Worm (Caenorhabditis elegans) whole organism, midembryonic: ENCODE results near the gene gsp-2.

Experiments used
- T22C8.4 ChIP-seq: fragments of 200-800 bp; sonication (Bioruptor generic); IDR thresholded peaks from 2 replicates; pipeline ENCODE4 v1.3.6; 2022; ENCODE audit warnings: missing genetic modification characterization, missing compliant biosample characterization
- cog-1 ChIP-seq: sonication (generic microtip); optimal IDR thresholded peaks from 2 replicates; lab custom pipeline; 2016; ENCODE audit warnings: missing genetic modification characterization, missing compliant biosample characterization
- flt-1 ChIP-seq: fragments of 200-800 bp; sonication (Bioruptor generic); IDR thresholded peaks from 2 replicates; pipeline ENCODE4 v1.3.6; 2022; ENCODE audit warnings: missing genetic modification characterization, missing compliant biosample characterization
- klf-2 ChIP-seq: fragments of 200-800 bp; sonication (Bioruptor generic); conservative IDR thresholded peaks from 2 replicates; pipeline ENCODE4 v1.3.6; 2022; ENCODE audit warnings: missing genetic modification reagents, missing genetic modification characterization, missing compliant biosample characterization
- med-1 ChIP-seq: sonication (generic microtip); optimal IDR thresholded peaks from 2 replicates; lab custom pipeline; 2017; ENCODE audit warnings: missing genetic modification characterization, mild to moderate bottlenecking, missing compliant biosample characterization, antibody characterized with exemption, missing genetic modification reagents; ENCODE audit not compliant: insufficient read depth
- ref-1 ChIP-seq: fragments of 200-800 bp; sonication (Bioruptor generic); conservative IDR thresholded peaks from 2 replicates; pipeline ENCODE4 v1.3.6; 2022; ENCODE audit warnings: missing genetic modification reagents, missing genetic modification characterization, missing compliant biosample characterization
- tab-1 ChIP-seq: fragments of 200-800 bp; sonication (Bioruptor generic); IDR thresholded peaks from 2 replicates; pipeline ENCODE4 v1.3.6; 2022; ENCODE audit warnings: missing genetic modification characterization, missing compliant biosample characterization
- ztf-23 ChIP-seq: fragments of 200-800 bp; sonication (Bioruptor generic); IDR thresholded peaks from 2 replicates; pipeline ENCODE4 v1.3.6; 2022; ENCODE audit warnings: missing genetic modification reagents, missing genetic modification characterization, missing compliant biosample characterization
- ztf-29 ChIP-seq: fragments of 200-800 bp; sonication (Bioruptor generic); IDR thresholded peaks from 2 replicates; pipeline ENCODE4 v1.3.6; 2022; ENCODE audit warnings: missing genetic modification reagents, missing genetic modification characterization, missing compliant biosample characterization

gsp-2 gene

DNA sequence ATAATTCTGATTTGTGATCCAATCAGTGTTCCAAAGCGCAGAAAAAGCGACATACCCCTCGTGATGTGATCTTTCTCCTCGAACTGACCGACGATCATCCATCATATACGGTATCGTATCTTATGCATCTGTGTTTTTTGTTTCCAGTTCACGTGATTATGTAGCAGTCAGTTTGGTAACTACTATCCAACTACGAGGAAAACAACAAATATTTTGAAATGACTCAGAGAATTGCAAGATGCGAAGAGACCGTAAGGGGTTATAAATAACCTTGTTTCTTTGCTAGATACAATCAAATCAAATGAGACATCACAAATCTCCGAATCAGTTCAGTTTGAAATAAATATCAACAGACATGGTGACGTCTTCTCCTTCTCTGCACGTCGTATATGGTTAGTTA, 36.2 kb upstream of the gsp-2 start:
- no peak for TF ChIP-seq tab-1 (GFP tag; lab: Robert Waterston, UW)
- no peak for TF ChIP-seq cog-1 (tag; lab: Kevin White, UChicago)
- no peak for TF ChIP-seq flt-1 (GFP tag; lab: Robert Waterston, UW)
- no peak for TF ChIP-seq T22C8.4 (GFP tag; lab: Robert Waterston, UW)
- TF ChIP-seq med-1 (GFP tag; lab: Kevin White, UChicago), result no peak
- TF ChIP-seq ztf-29 (GFP tag; lab: Robert Waterston, UW), result no peak
- TF ChIP-seq ztf-23 (GFP tag; lab: Robert Waterston, UW), result no peak
- TF ChIP-seq klf-2 (GFP tag; lab: Robert Waterston, UW), result no peak
- no peak for TF ChIP-seq ref-1 (GFP tag; lab: Robert Waterston, UW)

DNA sequence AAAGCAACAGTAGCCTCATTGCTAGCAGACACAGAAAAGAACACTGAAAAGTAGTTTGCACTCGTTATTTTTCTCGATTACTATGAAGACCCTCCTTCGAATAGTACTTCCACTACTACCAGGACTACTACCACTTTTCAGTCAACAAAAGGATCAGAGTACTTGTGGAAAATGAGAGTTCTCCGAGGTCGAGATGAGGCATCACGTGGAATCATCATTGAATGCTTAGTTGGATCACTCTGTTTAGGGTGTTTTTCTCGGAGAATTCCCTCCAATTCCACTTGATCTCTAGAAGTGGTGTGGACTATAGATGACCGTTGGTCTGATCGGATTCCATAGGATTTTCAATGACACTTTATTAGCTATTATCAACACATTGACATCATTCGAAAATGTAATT, 35.6 kb upstream of the gsp-2 start:
- no peak for TF ChIP-seq ztf-23 (GFP tag; lab: Robert Waterston, UW)

DNA sequence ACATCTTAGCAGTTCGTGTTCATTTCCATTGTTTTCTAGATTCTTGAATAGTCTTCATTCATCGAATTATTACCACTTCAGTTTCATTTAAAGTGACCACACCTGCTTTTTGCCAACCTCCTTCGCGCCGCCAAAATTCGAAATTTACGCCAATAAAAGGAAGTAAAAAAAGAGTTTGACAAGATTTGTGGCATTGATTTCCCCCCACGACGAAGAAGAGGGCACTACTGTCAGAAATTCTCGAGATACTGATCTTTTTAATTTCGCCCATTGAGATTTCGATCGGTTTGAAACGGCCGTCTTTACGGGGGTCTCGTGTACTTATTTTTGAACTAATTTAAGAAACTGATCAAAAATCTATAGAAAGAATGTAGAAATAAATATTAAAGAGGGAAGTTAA, 34.7 kb upstream of the gsp-2 start:
- TF ChIP-seq T22C8.4 (GFP tag; lab: Robert Waterston, UW), result no peak
- TF ChIP-seq ztf-23 (GFP tag; lab: Robert Waterston, UW), result no peak
- TF ChIP-seq ztf-29 (GFP tag; lab: Robert Waterston, UW), result no peak
- no peak for TF ChIP-seq tab-1 (GFP tag; lab: Robert Waterston, UW)
- no peak for TF ChIP-seq cog-1 (tag; lab: Kevin White, UChicago)
- TF ChIP-seq ref-1 (GFP tag; lab: Robert Waterston, UW), result no peak
- TF ChIP-seq med-1 (GFP tag; lab: Kevin White, UChicago), result no peak
- no peak for TF ChIP-seq klf-2 (GFP tag; lab: Robert Waterston, UW)
- no peak for TF ChIP-seq flt-1 (GFP tag; lab: Robert Waterston, UW)

DNA sequence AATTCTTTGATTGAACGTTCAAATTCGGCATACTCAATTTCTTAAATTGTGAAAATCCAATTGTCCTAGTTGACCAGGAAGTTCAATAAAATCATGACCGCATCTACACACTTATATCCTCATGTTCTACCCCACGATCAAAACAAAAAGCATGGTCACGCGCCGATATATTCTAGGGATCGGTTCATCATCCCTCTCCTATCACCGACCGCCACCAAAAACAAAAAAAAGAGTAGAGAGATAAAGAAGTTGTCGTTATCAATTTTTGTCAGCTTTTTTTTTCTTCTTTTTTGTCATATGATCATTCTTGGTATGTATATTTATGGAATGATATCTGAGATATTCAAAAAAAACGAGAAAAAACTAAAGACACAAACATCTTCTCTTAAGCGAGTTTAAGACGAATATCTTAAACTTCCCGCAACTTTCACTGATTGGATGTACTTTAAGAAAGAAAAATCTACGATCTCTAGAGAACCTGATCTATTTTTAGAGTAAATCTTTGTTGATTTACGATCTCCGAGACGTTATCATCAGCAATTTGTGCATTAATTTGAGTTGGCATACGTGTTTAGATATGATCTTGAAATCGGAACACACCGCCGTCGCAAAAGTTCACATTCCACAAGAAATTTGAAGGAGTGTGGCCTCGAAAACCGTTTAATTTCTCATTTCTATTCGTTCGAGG, 31.3 kb upstream of the gsp-2 start:
- TF ChIP-seq ztf-23 (GFP tag; lab: Robert Waterston, UW) (no peak), ref-1 (GFP tag; lab: Robert Waterston, UW) (no peak), tab-1 (GFP tag; lab: Robert Waterston, UW) (no peak), T22C8.4 (GFP tag; lab: Robert Waterston, UW) (no peak), klf-2 (GFP tag; lab: Robert Waterston, UW) (no peak), cog-1 (tag; lab: Kevin White, UChicago) (no peak), ztf-29 (GFP tag; lab: Robert Waterston, UW) (no peak), med-1 (GFP tag; lab: Kevin White, UChicago) (no peak), flt-1 (GFP tag; lab: Robert Waterston, UW) (no peak)

DNA sequence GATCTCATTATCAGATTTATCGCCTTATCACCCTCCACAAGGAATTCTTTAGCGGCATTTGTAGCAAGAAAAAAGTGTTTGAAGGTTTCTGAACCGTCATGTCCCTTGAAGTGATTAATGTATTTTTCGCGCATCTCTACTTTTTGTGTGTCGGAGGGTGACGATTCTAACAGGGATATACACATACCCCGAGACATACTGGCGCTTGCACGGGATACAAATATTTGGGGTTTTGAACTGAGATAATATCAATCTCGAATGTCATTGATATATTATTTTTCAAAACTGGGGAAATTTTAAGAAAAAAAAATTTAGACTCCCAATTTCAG, 30.8 kb upstream of the gsp-2 start:
- TF ChIP-seq tab-1 (GFP tag; lab: Robert Waterston, UW), result no peak
- TF ChIP-seq cog-1 (tag; lab: Kevin White, UChicago), result no peak

DNA sequence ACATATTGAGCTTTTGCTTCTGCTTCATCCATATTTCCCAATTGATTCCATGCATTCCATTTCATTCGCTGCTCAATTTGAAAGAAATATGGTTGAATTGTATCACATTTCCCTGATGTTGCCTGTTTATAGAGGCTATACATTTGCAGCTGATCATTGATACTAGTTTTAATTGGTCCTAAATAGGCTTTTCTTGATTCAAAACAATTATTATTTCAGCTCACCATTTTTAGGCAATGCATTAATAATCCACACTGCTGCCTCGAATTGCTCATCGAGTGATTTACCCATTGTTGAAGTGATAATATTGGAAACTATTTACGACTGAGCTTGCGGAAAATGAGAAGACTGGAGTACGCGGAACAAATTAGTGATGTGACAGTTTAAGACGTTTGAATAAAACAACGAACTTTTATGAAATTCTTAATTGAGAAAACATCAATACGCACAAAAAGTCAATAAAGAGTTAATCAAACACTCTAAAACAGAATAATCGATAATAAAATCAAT, 27.7 kb upstream of the gsp-2 start, which contains the start of gene acbp-4:
Gene acbp-4, minus strand, starts transcription at position 510 of the 510 bp plus-strand sequence.
- TF ChIP-seq cog-1 (tag; lab: Kevin White, UChicago) (no peak), flt-1 (GFP tag; lab: Robert Waterston, UW) (no peak), T22C8.4 (GFP tag; lab: Robert Waterston, UW) (no peak), klf-2 (GFP tag; lab: Robert Waterston, UW) (no peak), ztf-29 (GFP tag; lab: Robert Waterston, UW) (no peak), ref-1 (GFP tag; lab: Robert Waterston, UW) (no peak), tab-1 (GFP tag; lab: Robert Waterston, UW) (no peak), med-1 (GFP tag; lab: Kevin White, UChicago) (no peak), ztf-23 (GFP tag; lab: Robert Waterston, UW) (no peak)

DNA sequence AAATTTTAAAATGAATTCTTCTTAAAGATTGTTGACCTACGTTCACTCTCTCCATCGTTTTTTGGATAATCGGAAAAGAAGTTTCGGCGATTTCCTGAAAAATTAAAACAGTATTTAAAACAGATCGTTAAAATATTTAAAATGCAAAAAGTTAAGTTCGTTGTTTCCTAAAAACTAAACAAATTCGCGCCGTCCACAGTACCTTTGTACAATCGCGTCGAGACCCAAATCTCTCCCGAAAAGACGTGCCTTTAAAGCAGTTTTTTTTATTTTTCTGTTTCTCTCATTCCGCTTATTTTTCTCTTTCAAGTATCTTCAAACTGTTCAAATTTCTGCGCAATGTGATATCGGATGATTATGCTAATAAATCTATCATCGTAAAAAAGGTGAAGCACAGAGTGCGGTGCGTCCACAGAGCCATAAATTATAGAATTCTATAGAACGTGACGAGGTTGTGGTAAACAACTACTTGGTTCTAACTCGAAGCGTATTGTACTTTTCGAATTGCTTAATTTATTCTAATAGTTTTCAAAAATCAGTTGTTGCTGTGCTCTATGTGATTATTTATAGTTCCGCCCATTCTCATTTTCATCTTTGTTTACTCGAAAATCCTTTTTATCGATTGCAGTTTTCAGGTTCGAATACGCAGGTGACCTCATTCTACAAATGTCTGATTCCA, 25.6 kb upstream of the gsp-2 start, which contains the start of the genes F56C9.6 and F56C9.3:
Gene F56C9.6, minus strand, starts transcription at position 112 of the 679 bp plus-strand sequence.
Gene F56C9.3, plus strand, starts transcription at position 629 of the 679 bp plus-strand sequence.
- TF ChIP-seq flt-1 (GFP tag; lab: Robert Waterston, UW) (no peak), med-1 (GFP tag; lab: Kevin White, UChicago) (no peak), ref-1 (GFP tag; lab: Robert Waterston, UW) (no peak), ztf-29 (GFP tag; lab: Robert Waterston, UW) (no peak)

DNA sequence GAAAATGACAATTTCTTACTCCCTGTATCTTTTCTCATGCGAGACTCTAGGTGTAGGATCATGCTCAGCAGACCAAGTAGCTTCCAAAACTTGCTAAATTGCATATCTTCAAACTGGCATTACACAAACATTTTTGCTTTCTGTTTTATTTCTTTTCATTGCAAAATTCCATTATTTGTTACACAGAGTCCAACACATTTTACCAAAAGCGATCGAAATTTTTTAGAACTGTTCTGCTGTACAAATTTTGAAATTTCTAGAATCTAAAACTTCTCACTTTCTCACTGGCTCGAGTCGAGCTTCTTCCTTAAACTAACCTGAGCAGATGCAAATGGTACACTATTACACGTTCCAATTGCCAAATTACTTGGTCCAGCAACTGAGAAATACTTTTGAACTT, 21.9 kb upstream of the gsp-2 start:
- TF ChIP-seq klf-2 (GFP tag; lab: Robert Waterston, UW) (no peak), flt-1 (GFP tag; lab: Robert Waterston, UW) (no peak), ztf-29 (GFP tag; lab: Robert Waterston, UW) (no peak), ref-1 (GFP tag; lab: Robert Waterston, UW) (no peak), T22C8.4 (GFP tag; lab: Robert Waterston, UW) (no peak), ztf-23 (GFP tag; lab: Robert Waterston, UW) (no peak), med-1 (GFP tag; lab: Kevin White, UChicago) (no peak), tab-1 (GFP tag; lab: Robert Waterston, UW) (no peak), cog-1 (tag; lab: Kevin White, UChicago) (no peak)

DNA sequence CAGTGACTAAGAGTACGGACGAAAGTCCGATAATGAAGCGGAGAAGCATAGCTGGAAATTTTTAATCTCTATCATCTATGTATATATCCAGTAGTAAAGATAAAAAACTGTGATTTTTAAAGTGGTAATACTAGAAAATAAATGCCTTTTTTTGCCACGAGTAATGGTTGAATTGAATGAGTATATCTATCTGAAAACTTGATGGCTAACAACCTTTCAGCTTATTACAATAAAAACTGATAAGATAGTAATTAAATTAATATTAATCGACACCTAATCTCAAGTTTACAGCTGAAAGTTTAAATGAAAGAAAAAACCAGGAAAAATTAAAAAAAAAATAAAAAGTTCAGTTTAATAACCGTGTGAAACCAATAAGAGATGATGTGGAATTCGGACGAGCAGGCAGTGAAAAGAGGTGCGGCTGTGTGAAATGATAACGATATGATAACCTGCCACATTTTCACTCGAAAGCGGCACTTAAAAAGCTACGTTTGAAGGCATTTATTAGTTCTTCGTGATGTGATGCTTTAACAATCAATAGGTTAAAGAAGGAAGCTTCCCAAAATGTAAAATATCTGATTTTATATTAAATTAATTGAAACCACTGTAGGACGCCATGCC, 21.4 kb upstream of the gsp-2 start, which contains the start of gene nspg-6:
Gene nspg-6, minus strand, starts transcription at position 51 of the 621 bp plus-strand sequence.
- TF ChIP-seq ztf-23 (GFP tag; lab: Robert Waterston, UW) (no peak), ref-1 (GFP tag; lab: Robert Waterston, UW) (no peak), flt-1 (GFP tag; lab: Robert Waterston, UW) (no peak), ztf-29 (GFP tag; lab: Robert Waterston, UW) (no peak), tab-1 (GFP tag; lab: Robert Waterston, UW) (no peak), cog-1 (tag; lab: Kevin White, UChicago) (no peak), klf-2 (GFP tag; lab: Robert Waterston, UW) (no peak), T22C8.4 (GFP tag; lab: Robert Waterston, UW) (no peak), med-1 (GFP tag; lab: Kevin White, UChicago) (no peak)
